Fruit fly (Drosophila melanogaster): ENCODE results near the gene CG32536.

Gene CG32536

DNA sequence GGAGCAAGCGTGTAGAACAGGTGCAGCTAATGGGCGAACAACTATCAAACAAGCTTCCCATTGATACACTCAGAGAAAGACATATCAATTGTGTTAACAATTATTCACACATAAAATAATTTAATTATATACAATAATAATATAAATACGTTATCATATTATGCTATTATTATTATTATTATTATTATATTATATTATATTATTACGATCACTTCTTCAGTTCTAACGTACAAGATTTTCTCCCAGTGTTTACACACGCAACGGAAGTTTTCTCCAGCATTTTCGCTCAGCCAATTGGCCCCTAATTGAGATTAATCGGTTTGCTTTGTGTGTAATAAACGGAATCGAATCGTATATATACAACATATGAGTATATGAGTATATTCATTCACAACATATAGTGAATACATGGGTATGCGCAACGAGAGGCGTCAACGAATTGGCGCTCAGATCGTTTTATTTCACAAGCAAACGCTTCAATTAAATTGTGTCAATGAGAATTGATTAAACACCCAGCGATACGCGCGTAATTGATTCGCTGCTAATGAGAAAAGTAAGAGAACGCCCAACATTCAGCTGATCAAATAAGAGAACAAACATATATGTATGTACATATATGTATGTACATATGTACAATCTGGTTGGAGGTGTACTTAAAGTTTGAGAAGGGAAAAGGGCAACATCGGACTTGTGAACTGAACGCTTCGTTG lies 40.5 kb upstream of the CG32536 start (continued):
- TF ChIP-seq zen (tag; optimal IDR thresholded peaks at IDR 0.05) (peak; percentile 46), CG30020 (tag; optimal IDR thresholded peaks at IDR 0.05) (peak; percentile 13), CG7556 (GFP tag; optimal IDR thresholded peaks at IDR 0.05) (peak; percentile 73), yki (optimal IDR thresholded peaks at IDR 0.05) (no peak), amos (GFP tag; IDR thresholded peaks at IDR 0.05; ENCODE audit: partially characterized antibody) (no peak), Rfx (GFP tag; IDR thresholded peaks at IDR 0.05) (peak; percentile 53), gfzf (GFP tag; optimal IDR thresholded peaks at IDR 0.05) (no peak), CG4282 (GFP tag; optimal IDR thresholded peaks at IDR 0.05) (no peak), crol (GFP tag; IDR thresholded peaks at IDR 0.05) (no peak), CG12299 (tag; optimal IDR thresholded peaks at IDR 0.05) (peak; percentile 37), bowl (GFP tag; IDR thresholded peaks at IDR 0.05) (no peak), CG15011 (GFP tag; optimal IDR thresholded peaks at IDR 0.05) (no peak), CG12236 (GFP tag; optimal IDR thresholded peaks at IDR 0.05) (no peak), wor (GFP tag; IDR thresholded peaks at IDR 0.05) (peak; percentile 31; the same call in 1 of the 2 replicates), repo (GFP tag; optimal IDR thresholded peaks at IDR 0.05) (no peak), peb (GFP tag; IDR thresholded peaks at IDR 0.05) (no peak), CG4820 (GFP tag; optimal IDR thresholded peaks at IDR 0.05) (peak; percentile 43), CG11247 (GFP tag; IDR thresholded peaks at IDR 0.05) (0 out of 2 replicates have a peak, but pooled peaks have one; percentile 17), CG6272 (GFP tag; IDR thresholded peaks at IDR 0.05) (no peak), Myb (GFP tag; optimal IDR thresholded peaks at IDR 0.05) (no peak), CG5180 (GFP tag; optimal IDR thresholded peaks at IDR 0.05) (no peak), Ada2b (GFP tag; IDR thresholded peaks at IDR 0.05) (peak; percentile 59), chm (GFP tag; IDR thresholded peaks at IDR 0.05) (no peak), slp2 (GFP tag; optimal IDR thresholded peaks at IDR 0.05) (no peak), CG17912 (GFP tag; optimal IDR thresholded peaks at IDR 0.05) (no peak), sc (optimal IDR thresholded peaks at IDR 0.05) (no peak), sc (GFP tag; optimal IDR thresholded peaks at IDR 0.05) (peak; percentile 13), CG10366 (GFP tag; IDR thresholded peaks at IDR 0.05) (peak; percentile 27; the same call in 1 of the 2 replicates), CG9932 (GFP tag; IDR thresholded peaks at IDR 0.05) (peak; percentile 48), zf30C (GFP tag; optimal IDR thresholded peaks at IDR 0.05) (peak; percentile 52), CG12659 (GFP tag; optimal IDR thresholded peaks at IDR 0.05) (peak; percentile 58), knrl (GFP tag; IDR thresholded peaks at IDR 0.05; ENCODE audit: partially characterized antibody) (no peak), jing (GFP tag; optimal IDR thresholded peaks at IDR 0.05) (no peak), her (GFP tag; optimal IDR thresholded peaks at IDR 0.05) (no peak), CG2202 (tag; optimal IDR thresholded peaks at IDR 0.05) (no peak), sd (tag; optimal IDR thresholded peaks at IDR 0.05) (no peak), CG18599 (GFP tag; optimal IDR thresholded peaks at IDR 0.05) (peak; percentile 87), crp (GFP tag; optimal IDR thresholded peaks at IDR 0.05) (no peak), CG9876 (GFP tag; optimal IDR thresholded peaks at IDR 0.05) (no peak), CG6813 (GFP tag; optimal IDR thresholded peaks at IDR 0.05) (peak; percentile 58), sima (GFP tag; optimal IDR thresholded peaks at IDR 0.05) (no peak), CG1832 (GFP tag; optimal IDR thresholded peaks at IDR 0.05) (no peak), sob (GFP tag; IDR thresholded peaks at IDR 0.05) (peak; percentile 64), Side (GFP tag; optimal IDR thresholded peaks at IDR 0.05) (no peak), CG10543 (GFP tag; optimal IDR thresholded peaks at IDR 0.05) (peak; percentile 34), Dad (GFP tag; optimal IDR thresholded peaks at IDR 0.05) (no peak), CG2889 (GFP tag; IDR thresholded peaks at IDR 0.05) (0 out of 3 replicates have a peak, but pooled peaks have one; percentile 26), CG17612 (GFP tag; IDR thresholded peaks at IDR 0.05) (no peak), hb (GFP tag; IDR thresholded peaks at IDR 0.05; ENCODE audit: partially characterized antibody) (no peak), gcm2 (GFP tag; optimal IDR thresholded peaks at IDR 0.05) (no peak)

Data from whole organism, embryonic.